Worm (Caenorhabditis elegans) whole organism, early embryonic: ENCODE results near the gene oac-7.

Experiments used
- B0310.2 ChIP-seq: sonication (generic microtip); optimal IDR thresholded peaks from 2 replicates; lab custom pipeline; 2016; ENCODE audit warnings: mild to moderate bottlenecking, missing genetic modification characterization, missing compliant biosample characterization
- F13C5.2 ChIP-seq: sonication (generic microtip); optimal IDR thresholded peaks from 2 replicates; lab custom pipeline; 2017; ENCODE audit warnings: mild to moderate bottlenecking, missing genetic modification characterization, inconsistent platforms, missing compliant biosample characterization
- ama-1 ChIP-seq: fragments of 150-350 bp; optimal IDR thresholded peaks from 2 replicates; lab custom pipeline; 2014
- flt-1 ChIP-seq: fragments of 200-800 bp; sonication (Bioruptor generic); IDR thresholded peaks from 2 replicates; pipeline ENCODE4 v1.3.6; 2022; ENCODE audit warnings: missing genetic modification characterization, missing compliant biosample characterization
- hmbx-1 ChIP-seq: sonication (generic microtip); optimal IDR thresholded peaks from 2 replicates; lab custom pipeline; 2016; ENCODE audit warnings: mild to moderate bottlenecking, missing genetic modification characterization, missing compliant biosample characterization
- hnd-1 ChIP-seq: sonication (generic microtip); optimal IDR thresholded peaks from 2 replicates; lab custom pipeline; 2016; ENCODE audit warnings: missing genetic modification characterization, missing compliant biosample characterization
- pes-1 ChIP-seq: fragments of 200-800 bp; sonication (Bioruptor generic); IDR thresholded peaks from 2 replicates; pipeline ENCODE4 v1.3.6; 2022; ENCODE audit warnings: missing genetic modification reagents, missing genetic modification characterization, missing compliant biosample characterization
- sea-1 ChIP-seq: fragments of 200-800 bp; sonication (Bioruptor generic); conservative IDR thresholded peaks from 2 replicates; pipeline ENCODE4 v1.3.6; 2022; ENCODE audit warnings: missing genetic modification characterization, missing compliant biosample characterization
- tbx-11 ChIP-seq: fragments of 200-800 bp; sonication (Bioruptor generic); IDR thresholded peaks from 2 replicates; pipeline ENCODE4 v1.3.6; 2022; ENCODE audit warnings: missing genetic modification characterization, missing compliant biosample characterization

DNA sequence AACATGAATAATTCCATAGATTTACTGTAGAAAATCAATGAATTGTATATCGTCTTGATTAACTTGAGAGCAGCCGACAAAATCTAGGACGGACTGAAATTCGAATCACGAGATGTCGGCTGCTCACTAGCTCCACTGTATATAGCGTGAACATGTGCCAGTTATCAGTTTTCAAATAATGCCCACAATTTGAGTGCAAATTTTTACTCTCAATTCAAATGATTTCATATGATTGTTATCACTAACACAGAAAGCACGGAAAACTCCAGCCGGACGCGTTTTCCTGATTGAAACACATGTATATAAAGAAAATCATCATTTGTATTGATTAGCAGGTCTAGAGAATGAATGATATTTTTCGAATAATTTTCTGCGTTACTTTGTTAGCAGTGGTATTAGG, 17.2 kb upstream of the oac-7 start, which contains the start of gene oac-5:
- no peak for TF ChIP-seq ama-1 (lab: Kevin White, UChicago)
- TF ChIP-seq hnd-1 (tag; lab: Kevin White, UChicago), result no peak
- no peak for TF ChIP-seq B0310.2 (tag; lab: Kevin White, UChicago)
- no peak for TF ChIP-seq F13C5.2 (tag; lab: Kevin White, UChicago)
- TF ChIP-seq sea-1 (GFP tag; lab: Robert Waterston, UW), result no peak
- TF ChIP-seq hmbx-1 (tag; lab: Kevin White, UChicago), result no peak
- TF ChIP-seq pes-1, result no peak
- no peak for TF ChIP-seq tbx-11 (GFP tag; lab: Robert Waterston, UW)
- no peak for TF ChIP-seq flt-1 (GFP tag; lab: Robert Waterston, UW)
